Worm (Caenorhabditis elegans): ENCODE measurements around the gene C09E7.4.

DNA sequence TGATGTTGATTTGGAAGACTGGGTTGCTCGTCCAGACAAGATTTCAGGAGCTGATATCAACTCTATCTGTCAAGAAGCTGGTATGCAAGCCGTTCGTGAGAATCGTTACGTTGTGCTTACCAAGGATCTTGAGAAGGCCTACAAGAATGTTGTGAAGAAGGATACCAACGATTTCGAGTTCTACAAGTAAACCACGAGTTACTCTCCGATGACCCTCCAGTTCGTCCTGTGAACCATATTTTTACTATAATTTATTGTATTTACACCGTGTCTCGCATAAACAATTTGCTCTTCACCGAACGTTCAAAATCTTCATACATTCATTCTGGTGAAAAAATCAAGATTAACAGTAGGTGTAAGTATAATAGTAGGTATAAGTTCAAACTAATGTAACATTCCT, 45.8 kb downstream of the C09E7.4 start:
- TF ChIP-seq unc-62 (GFP tag; optimal IDR thresholded peaks at IDR 0.05) (no peak), mep-1 (tag; optimal IDR thresholded peaks at IDR 0.05) (no peak), elt-3 (tag; optimal IDR thresholded peaks at IDR 0.05) (no peak), unc-39 (tag; optimal IDR thresholded peaks at IDR 0.05) (no peak), ceh-39 (tag; optimal IDR thresholded peaks at IDR 0.05) (no peak), flh-1 (GFP tag; optimal IDR thresholded peaks at IDR 0.05) (no peak)
